Worm (Caenorhabditis elegans): ENCODE data around the gene C34E11.2.

ce11 chrX:11852494-11852893, 37.9 kb upstream of the C34E11.2 start, which contains the start of gene xtr-1:
- TF ChIP-seq ama-1 (optimal IDR thresholded peaks at IDR 0.05) (no peak), ztf-4 (tag; optimal IDR thresholded peaks at IDR 0.05) (no peak), ztf-11 (tag; optimal IDR thresholded peaks at IDR 0.05) (no peak), unc-39 (tag; optimal IDR thresholded peaks at IDR 0.05) (no peak), nhr-25 (tag; optimal IDR thresholded peaks at IDR 0.05) (no peak), egl-5 (tag; optimal IDR thresholded peaks at IDR 0.05) (no peak), nhr-28 (tag; optimal IDR thresholded peaks at IDR 0.05) (no peak), nhr-237 (tag; optimal IDR thresholded peaks at IDR 0.05) (no peak), elt-3 (tag; optimal IDR thresholded peaks at IDR 0.05) (no peak)

Data from whole organism, L3 larva.